Fruit fly (Drosophila melanogaster): Measurements from ENCODE around the gene Apc2.

Gene Apc2

dm6 chr3R:24161173-24161811, 2.5 kb upstream of the Apc2 start, which contains the start of the genes Myo95E and TBC1d7 (continued):
- TF ChIP-seq tll (GFP tag; optimal IDR thresholded peaks at IDR 0.05) (no peak), H2.0 (GFP tag; IDR thresholded peaks at IDR 0.05) (peak; percentile 76), Dfd (GFP tag; optimal IDR thresholded peaks at IDR 0.05) (no peak), CG7987 (GFP tag; optimal IDR thresholded peaks at IDR 0.05) (peak; percentile 77), ranshi (GFP tag; IDR thresholded peaks at IDR 0.05) (peak; percentile 93), Sox102F (GFP tag; optimal IDR thresholded peaks at IDR 0.05) (peak; percentile 91), CG8089 (GFP tag; optimal IDR thresholded peaks at IDR 0.05) (no peak), Ssrp (tag; optimal IDR thresholded peaks at IDR 0.05) (peak; percentile 86), CG6683 (GFP tag; optimal IDR thresholded peaks at IDR 0.05) (peak; percentile 58), ash1 (GFP tag; optimal IDR thresholded peaks at IDR 0.05) (no peak), ATbp (GFP tag; optimal IDR thresholded peaks at IDR 0.05) (no peak), BtbVII (GFP tag; optimal IDR thresholded peaks at IDR 0.05) (peak; percentile 44), sug (tag; optimal IDR thresholded peaks at IDR 0.05) (peak; percentile 86), CHES-1-like (GFP tag; optimal IDR thresholded peaks at IDR 0.05) (peak; percentile 48), Hmr (GFP tag; optimal IDR thresholded peaks at IDR 0.05) (peak; percentile 88), Hr3 (GFP tag; optimal IDR thresholded peaks at IDR 0.05) (peak; percentile 90), CG11696 (GFP tag; IDR thresholded peaks at IDR 0.05) (peak; percentile 72), CG7963 (GFP tag; IDR thresholded peaks at IDR 0.05; ENCODE audit: partially characterized antibody) (0 out of 3 replicates have a peak, but pooled peaks have one; percentile 11), CG9817 (tag; optimal IDR thresholded peaks at IDR 0.05) (peak; percentile 83), CG15269 (tag; optimal IDR thresholded peaks at IDR 0.05) (peak; percentile 91), sob (GFP tag; IDR thresholded peaks at IDR 0.05) (peak; percentile 92), Ravus (GFP tag; IDR thresholded peaks at IDR 0.05) (peak; percentile 74), Hmx (GFP tag; optimal IDR thresholded peaks at IDR 0.05) (no peak), Awh (GFP tag; IDR thresholded peaks at IDR 0.05) (peak; percentile 92), tup (GFP tag; optimal IDR thresholded peaks at IDR 0.05) (peak; percentile 52), sr (GFP tag; IDR thresholded peaks at IDR 0.05) (peak; percentile 39; the same call in 1 of the 3 replicates), sim (GFP tag; IDR thresholded peaks at IDR 0.05) (0 out of 2 replicates have a peak, but pooled peaks have one; percentile 72), Dp (GFP tag; optimal IDR thresholded peaks at IDR 0.05) (peak; percentile 10), CG17612 (GFP tag; IDR thresholded peaks at IDR 0.05) (peak; percentile 65; the same call in 1 of the 2 replicates), MESR4 (GFP tag; optimal IDR thresholded peaks at IDR 0.05) (peak; percentile 29), nerfin-1 (tag; optimal IDR thresholded peaks at IDR 0.05) (peak; percentile 78), Asciz (GFP tag; optimal IDR thresholded peaks at IDR 0.05) (no peak), gsb-n (tag; optimal IDR thresholded peaks at IDR 0.05) (no peak), CG17328 (GFP tag; IDR thresholded peaks at IDR 0.05) (peak; percentile 79), CG31441 (GFP tag; IDR thresholded peaks at IDR 0.05) (no peak), CG1529 (GFP tag; optimal IDR thresholded peaks at IDR 0.05) (no peak), CG18764 (GFP tag; optimal IDR thresholded peaks at IDR 0.05) (peak; percentile 83), ara (GFP tag; IDR thresholded peaks at IDR 0.05) (peak; percentile 94), emc (GFP tag; optimal IDR thresholded peaks at IDR 0.05) (peak; percentile 50), CG17802 (tag; optimal IDR thresholded peaks at IDR 0.05) (peak; percentile 38), CTCF (GFP tag; optimal IDR thresholded peaks at IDR 0.05) (no peak), knrl (GFP tag; IDR thresholded peaks at IDR 0.05; ENCODE audit: partially characterized antibody) (peak; percentile 84), Sox100B (GFP tag; optimal IDR thresholded peaks at IDR 0.05) (peak; percentile 86), Stat92E (GFP tag; optimal IDR thresholded peaks at IDR 0.05) (peak in 1 of 3 experiments; percentile 7), CG15011 (GFP tag; optimal IDR thresholded peaks at IDR 0.05) (no peak), Eip74EF (GFP tag; optimal IDR thresholded peaks at IDR 0.05) (no peak), CG9876 (GFP tag; optimal IDR thresholded peaks at IDR 0.05) (no peak), CG2678 (tag; optimal IDR thresholded peaks at IDR 0.05) (peak; percentile 92), B-H1 (GFP tag; IDR thresholded peaks at IDR 0.05) (peak; percentile 81)

Measured in whole organism, embryonic.